Fruit fly (Drosophila melanogaster): ENCODE measurements around the gene CG1523.
A peak's percentile ranks its signal among the peaks of the same experiment; 100 is the strongest.

Gene CG1523

DNA sequence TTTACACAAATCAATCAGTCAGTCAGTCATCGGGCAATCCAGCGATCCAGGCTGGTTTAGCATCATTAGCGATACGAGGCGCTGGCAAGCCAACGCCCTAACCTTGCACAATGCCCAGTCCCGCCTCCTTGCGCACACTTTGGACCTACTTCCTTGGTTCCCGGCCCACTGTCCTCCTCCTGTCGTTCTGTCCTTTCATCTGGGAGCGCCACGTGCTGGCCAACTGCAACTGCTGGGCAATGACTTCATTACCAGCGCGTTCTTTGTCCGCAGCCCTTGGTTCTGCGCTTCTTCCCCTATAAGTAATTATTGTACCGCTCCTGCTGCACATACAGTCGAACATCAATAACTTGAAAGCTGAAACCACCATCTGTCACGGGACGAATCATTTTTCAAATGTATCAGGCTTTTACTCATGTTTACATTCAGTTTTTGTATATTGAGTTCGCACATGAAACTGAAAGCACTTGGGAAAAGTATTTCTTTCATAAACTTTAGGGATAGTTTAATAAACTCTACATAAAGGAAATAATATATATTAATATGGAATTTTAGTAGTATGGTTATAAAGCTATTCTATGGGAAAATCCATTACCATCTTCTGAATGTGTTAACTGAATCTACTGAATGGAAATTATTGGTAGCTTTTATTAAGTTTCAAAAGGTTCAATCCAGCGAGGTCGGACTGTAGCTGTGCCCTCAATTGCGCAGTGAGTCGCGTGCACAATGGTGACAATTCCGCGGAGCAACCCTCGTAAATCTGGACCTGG, 28.3 kb upstream of the CG1523 start (continued):
- no peak for TF ChIP-seq CG10147 (GFP tag; optimal IDR thresholded peaks at IDR 0.05)
- no peak for TF ChIP-seq Gug (GFP tag; IDR thresholded peaks at IDR 0.05)
- TF ChIP-seq CG34422 (GFP tag; IDR thresholded peaks at IDR 0.05) = no peak
- TF ChIP-seq pnt (GFP tag; optimal IDR thresholded peaks at IDR 0.05) = no peak
- TF ChIP-seq crc (GFP tag; optimal IDR thresholded peaks at IDR 0.05) = no peak
- no peak for TF ChIP-seq gt (GFP tag; IDR thresholded peaks at IDR 0.05)
- no peak for TF ChIP-seq Stat92E (GFP tag; optimal IDR thresholded peaks at IDR 0.05)
- no peak for TF ChIP-seq CG30431 (GFP tag; optimal IDR thresholded peaks at IDR 0.05)
- TF ChIP-seq stwl (tag; optimal IDR thresholded peaks at IDR 0.05) = no peak
- TF ChIP-seq CG6683 (GFP tag; optimal IDR thresholded peaks at IDR 0.05) = no peak
- no peak for TF ChIP-seq CG11695 (GFP tag; IDR thresholded peaks at IDR 0.05)
- peak; percentile 84 for TF ChIP-seq Hey (tag; optimal IDR thresholded peaks at IDR 0.05)
- no peak for TF ChIP-seq E2f1 (GFP tag; IDR thresholded peaks at IDR 0.05)
- no peak for TF ChIP-seq Dad (GFP tag; optimal IDR thresholded peaks at IDR 0.05)
- no peak for TF ChIP-seq CG4328 (GFP tag; optimal IDR thresholded peaks at IDR 0.05)
- no peak for TF ChIP-seq Doc2 (GFP tag; IDR thresholded peaks at IDR 0.05)
- TF ChIP-seq D19A (tag; optimal IDR thresholded peaks at IDR 0.05) = peak; percentile 37
- no peak for TF ChIP-seq CG33213 (GFP tag; optimal IDR thresholded peaks at IDR 0.05)
- no peak for TF ChIP-seq CG17385 (GFP tag; optimal IDR thresholded peaks at IDR 0.05)
- no peak for TF ChIP-seq Camta (GFP tag; optimal IDR thresholded peaks at IDR 0.05)
- no peak for TF ChIP-seq corto (GFP tag; optimal IDR thresholded peaks at IDR 0.05)
- TF ChIP-seq CG32767 (GFP tag; IDR thresholded peaks at IDR 0.05) = no peak
- TF ChIP-seq hkb (optimal IDR thresholded peaks at IDR 0.05) = no peak
- no peak for TF ChIP-seq hkb (GFP tag; IDR thresholded peaks at IDR 0.05)
- TF ChIP-seq Antp (GFP tag; optimal IDR thresholded peaks at IDR 0.05) = no peak
- TF ChIP-seq CG31224 (GFP tag; IDR thresholded peaks at IDR 0.05) = no peak
- no peak for TF ChIP-seq CG4617 (GFP tag; optimal IDR thresholded peaks at IDR 0.05; ENCODE audit: borderline replicate concordance)
- no peak for TF ChIP-seq HmgD (GFP tag; optimal IDR thresholded peaks at IDR 0.05)
- TF ChIP-seq CG5953 (GFP tag; IDR thresholded peaks at IDR 0.05) = no peak
- TF ChIP-seq HHEX (GFP tag; optimal IDR thresholded peaks at IDR 0.05) = no peak
- no peak for TF ChIP-seq insv (GFP tag; optimal IDR thresholded peaks at IDR 0.05)
- peak in 1 of 2 experiments; percentile 2 for TF ChIP-seq bsh (GFP tag; optimal IDR thresholded peaks at IDR 0.05)
- TF ChIP-seq CG42726 (GFP tag; IDR thresholded peaks at IDR 0.05; ENCODE audit: partially characterized antibody) = no peak
- TF ChIP-seq grn (GFP tag; optimal IDR thresholded peaks at IDR 0.05) = no peak
- no peak for TF ChIP-seq ttk (GFP tag; IDR thresholded peaks at IDR 0.05)
- TF ChIP-seq CG2199 (GFP tag; IDR thresholded peaks at IDR 0.05) = no peak
- TF ChIP-seq h (optimal IDR thresholded peaks at IDR 0.05) = no peak
- no peak for TF ChIP-seq CG3847 (GFP tag; IDR thresholded peaks at IDR 0.05)
- TF ChIP-seq p53 (GFP tag; optimal IDR thresholded peaks at IDR 0.05) = no peak
- no peak for TF ChIP-seq CG17568 (GFP tag; optimal IDR thresholded peaks at IDR 0.05)
- TF ChIP-seq CG13296 (GFP tag; optimal IDR thresholded peaks at IDR 0.05) = no peak
- TF ChIP-seq Six4 (GFP tag; optimal IDR thresholded peaks at IDR 0.05) = no peak
- TF ChIP-seq cwo (GFP tag; optimal IDR thresholded peaks at IDR 0.05) = no peak
- no peak for TF ChIP-seq bowl (GFP tag; IDR thresholded peaks at IDR 0.05)
- TF ChIP-seq Meics (GFP tag; optimal IDR thresholded peaks at IDR 0.05) = no peak
- peak; percentile 44 for TF ChIP-seq phol (tag; optimal IDR thresholded peaks at IDR 0.05)
- TF ChIP-seq Atf-2 (GFP tag; optimal IDR thresholded peaks at IDR 0.05) = no peak
- no peak for TF ChIP-seq twi (tag; optimal IDR thresholded peaks at IDR 0.05)
- TF ChIP-seq CkIIα-i1 (GFP tag; IDR thresholded peaks at IDR 0.05) = no peak
- TF ChIP-seq ken (GFP tag; IDR thresholded peaks at IDR 0.05) = no peak
- no peak for TF ChIP-seq CG7786 (GFP tag; optimal IDR thresholded peaks at IDR 0.05)
